Worm (Caenorhabditis elegans) whole organism, young adult: ENCODE results near the gene F42H10.2.

Source experiments
- K11D2.4 ChIP-seq: fragments of 200-800 bp; sonication (Bioruptor generic); IDR thresholded peaks from 2 replicates; pipeline ENCODE4 v1.3.6; 2022; ENCODE audit warnings: missing genetic modification reagents, missing genetic modification characterization, missing compliant biosample characterization
- ceh-58 ChIP-seq: fragments of 200-800 bp; sonication (Bioruptor generic); IDR thresholded peaks from 2 replicates; pipeline ENCODE4 v1.3.6; 2022; ENCODE audit warnings: missing genetic modification characterization, missing compliant biosample characterization
- let-607 ChIP-seq, 2 experiments: fragments of 200-800 bp in 1 of 2; sonication (Bioruptor generic) in 1 of 2; sonication (generic microtip) in 1 of 2; optimal IDR thresholded peaks; 2 replicates each; lab custom pipeline; 2016 to 2018; ENCODE audit warnings: mild to moderate bottlenecking in 2 of 2, missing compliant biosample characterization in 2 of 2, missing genetic modification characterization in 2 of 2, moderate library complexity in 2 of 2, missing genotype in 1 of 2

DNA sequence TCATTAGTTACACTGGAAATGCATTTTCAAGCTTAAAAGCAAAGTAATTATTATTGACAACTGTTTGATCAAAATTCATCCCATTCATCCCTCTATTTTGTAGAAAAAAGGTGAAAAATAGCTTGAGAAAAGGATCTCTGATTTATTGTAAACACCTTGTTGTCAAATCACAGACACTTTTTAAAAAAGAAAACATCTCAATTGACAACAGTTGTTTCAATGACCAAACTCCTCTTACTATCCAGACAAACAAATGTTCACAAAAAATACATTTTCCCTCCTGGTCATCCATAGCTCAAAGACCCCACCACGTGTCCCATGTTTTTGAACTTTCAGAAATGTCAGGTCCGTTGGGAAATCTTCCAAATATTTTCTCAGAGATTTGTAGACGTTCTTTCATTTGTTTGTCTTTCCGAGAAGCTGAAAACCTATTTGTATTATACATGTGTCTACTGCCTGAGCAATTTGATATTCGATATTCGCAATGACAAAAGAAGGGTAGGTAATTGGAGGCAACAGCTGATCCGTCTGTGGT, 44.3 kb downstream of the F42H10.2 start, which contains the start of gene trp-1:
- no peak for TF ChIP-seq K11D2.4 (GFP tag; lab: Robert Waterston, UW)
- no peak for TF ChIP-seq let-607 (tag; optimal IDR thresholded peaks at IDR 0.05; lab: Kevin White, UChicago)
- TF ChIP-seq ceh-58 (GFP tag; lab: Robert Waterston, UW), result no peak
